Fruit fly (Drosophila melanogaster) whole organism, embryonic: ENCODE results near the gene Fmr1.

ENCODE experiments used
- Adf1 ChIP-seq: fragments of 200-800 bp; sonication (Bioruptor generic); IDR thresholded peaks from 2 replicates; pipeline ENCODE4 v1.3.6; 2022; ENCODE audit warnings: missing biosample characterization, missing genetic modification characterization
- BEAF-32 ChIP-seq: fragments of 200-800 bp; sonication (Bioruptor generic); optimal IDR thresholded peaks from 3 replicates; lab custom pipeline; 2017; ENCODE audit warnings: missing biosample characterization, missing genetic modification characterization, mild to moderate bottlenecking, moderate library complexity, missing genetic modification reagents
- Bteb2 ChIP-seq: fragments of 200-800 bp; sonication (Bioruptor generic); optimal IDR thresholded peaks from 2 replicates; lab custom pipeline; 2016; ENCODE audit warnings: missing biosample characterization, missing genetic modification characterization
- CG10147 ChIP-seq: fragments of 200-800 bp; sonication (Bioruptor generic); optimal IDR thresholded peaks from 2 replicates; lab custom pipeline; 2019; ENCODE audit warnings: missing biosample characterization, mild to moderate bottlenecking, missing genetic modification characterization, moderate library complexity
- CG11695 ChIP-seq: fragments of 200-800 bp; sonication (Bioruptor generic); IDR thresholded peaks from 3 replicates; pipeline ENCODE4 v1.3.6; 2022; ENCODE audit warnings: missing biosample characterization, missing genetic modification characterization
- CG12391 ChIP-seq: fragments of 200-800 bp; sonication (Bioruptor generic); optimal IDR thresholded peaks from 3 replicates; lab custom pipeline; 2018; ENCODE audit warnings: missing biosample characterization, mild to moderate bottlenecking, missing genetic modification characterization, moderate library complexity
- CG14860 ChIP-seq: fragments of 200-800 bp; sonication (Bioruptor generic); IDR thresholded peaks from 3 replicates; pipeline ENCODE4 v1.3.6; 2022; ENCODE audit warnings: missing biosample characterization, missing genetic modification characterization; ENCODE audit not compliant: partially characterized antibody
- CG15073 ChIP-seq: fragments of 200-800 bp; sonication (Bioruptor generic); optimal IDR thresholded peaks from 2 replicates; lab custom pipeline; 2016; ENCODE audit warnings: missing biosample characterization, missing genetic modification characterization
- CG17802 ChIP-seq: fragments of 200-800 bp; sonication (Bioruptor generic); optimal IDR thresholded peaks from 2 replicates; lab custom pipeline; 2018; ENCODE audit warnings: missing biosample characterization, mild to moderate bottlenecking, missing genetic modification characterization, moderate library complexity
- CG17912 ChIP-seq: fragments of 200-800 bp; sonication (Bioruptor generic); optimal IDR thresholded peaks from 2 replicates; lab custom pipeline; 2018; ENCODE audit warnings: missing biosample characterization, mild to moderate bottlenecking, missing genetic modification characterization
- CG18619 ChIP-seq: fragments of 200-800 bp; sonication (Bioruptor generic); optimal IDR thresholded peaks from 3 replicates; lab custom pipeline; 2017; ENCODE audit warnings: missing biosample characterization, mild to moderate bottlenecking, missing genetic modification characterization
- CG3407 ChIP-seq: fragments of 200-800 bp; sonication (Bioruptor generic); optimal IDR thresholded peaks from 2 replicates; lab custom pipeline; 2018; ENCODE audit warnings: missing biosample characterization, mild to moderate bottlenecking, missing genetic modification characterization
- CG4424 ChIP-seq: fragments of 200-800 bp; sonication (Bioruptor generic); optimal IDR thresholded peaks from 3 replicates; lab custom pipeline; 2016; ENCODE audit warnings: missing biosample characterization, missing genetic modification characterization
- CG5245 ChIP-seq: fragments of 200-800 bp; sonication (Bioruptor generic); optimal IDR thresholded peaks from 3 replicates; lab custom pipeline; 2016; ENCODE audit warnings: missing biosample characterization, missing genetic modification characterization
- CG6272 ChIP-seq: fragments of 200-800 bp; sonication (Bioruptor generic); IDR thresholded peaks from 2 replicates; pipeline ENCODE4 v1.3.6; 2022; ENCODE audit warnings: missing biosample characterization, missing genetic modification characterization
- CG8944 ChIP-seq: fragments of 200-800 bp; sonication (Bioruptor generic); optimal IDR thresholded peaks from 3 replicates; lab custom pipeline; 2016; ENCODE audit warnings: missing biosample characterization, missing genetic modification characterization
- CG9727 ChIP-seq: fragments of 200-800 bp; sonication (Bioruptor generic); optimal IDR thresholded peaks from 3 replicates; lab custom pipeline; 2017; ENCODE audit warnings: missing biosample characterization, mild to moderate bottlenecking, missing genetic modification characterization
- CG9876 ChIP-seq: fragments of 200-800 bp; sonication (Bioruptor generic); optimal IDR thresholded peaks from 2 replicates; lab custom pipeline; 2016; ENCODE audit warnings: missing biosample characterization, missing genetic modification characterization
- CHES-1-like ChIP-seq: fragments of 200-800 bp; sonication (Bioruptor generic); optimal IDR thresholded peaks from 2 replicates; lab custom pipeline; 2016; ENCODE audit warnings: missing biosample characterization, missing genetic modification characterization
- Camta ChIP-seq: fragments of 200-800 bp; sonication (Bioruptor generic); optimal IDR thresholded peaks from 2 replicates; lab custom pipeline; 2016; ENCODE audit warnings: missing biosample characterization, missing genetic modification characterization
- E2f1 ChIP-seq: fragments of 200-800 bp; sonication (Bioruptor generic); IDR thresholded peaks from 2 replicates; pipeline ENCODE4 v1.3.6; 2022; ENCODE audit warnings: missing biosample characterization, missing genetic modification characterization
- Ets65A ChIP-seq: fragments of 200-800 bp; sonication (Bioruptor generic); peaks from one replicate; lab custom pipeline; 2016; ENCODE audit warnings: missing biosample characterization, missing genetic modification characterization
- HLHmδ ChIP-seq: fragments of 200-800 bp; sonication (Bioruptor generic); optimal IDR thresholded peaks from 2 replicates; lab custom pipeline; 2018; ENCODE audit warnings: missing biosample characterization, mild to moderate bottlenecking, missing genetic modification characterization, moderate library complexity
- Ptx1 ChIP-seq: fragments of 200-800 bp; sonication (Bioruptor generic); IDR thresholded peaks from 2 replicates; pipeline ENCODE4 v1.3.6; 2022; ENCODE audit warnings: missing biosample characterization, missing genetic modification characterization
- Rfx ChIP-seq: fragments of 200-800 bp; sonication (Bioruptor generic); IDR thresholded peaks from 2 replicates; pipeline ENCODE4 v1.3.6; 2022; ENCODE audit warnings: missing biosample characterization, missing genetic modification characterization
- Sin3A ChIP-seq: fragments of >200 bp; optimal IDR thresholded peaks from 2 replicates; lab custom pipeline; 2018
- Six4 ChIP-seq: fragments of 200-800 bp; sonication (Bioruptor generic); optimal IDR thresholded peaks from 2 replicates; lab custom pipeline; 2016; ENCODE audit warnings: missing biosample characterization, missing genetic modification characterization
- Trl ChIP-seq, 3 experiments: fragments of >200 bp in 2 of 3; fragments of 200-800 bp in 1 of 3; sonication (Bioruptor generic) in 1 of 3; optimal IDR thresholded peaks; 2 replicates in 1 of 3; 3 replicates in 2 of 3; lab custom pipeline; 2016 to 2017; ENCODE audit warnings: missing biosample characterization in 1 of 3, missing genetic modification characterization in 1 of 3
- Usf ChIP-seq: fragments of 200-800 bp; sonication (Bioruptor generic); optimal IDR thresholded peaks from 2 replicates; lab custom pipeline; 2017; ENCODE audit warnings: missing genotype, missing biosample characterization, missing genetic modification characterization
- Xrp1 ChIP-seq: fragments of 200-800 bp; sonication (Bioruptor generic); IDR thresholded peaks from 2 replicates; pipeline ENCODE4 v1.3.6; 2022; ENCODE audit warnings: missing biosample characterization, missing genetic modification characterization
- ac ChIP-seq: fragments of 200-800 bp; sonication (Bioruptor generic); optimal IDR thresholded peaks from 3 replicates; lab custom pipeline; 2017; ENCODE audit warnings: missing biosample characterization, mild to moderate bottlenecking, missing genetic modification characterization
- cas ChIP-seq: fragments of 200-800 bp; sonication (Bioruptor generic); IDR thresholded peaks from 2 replicates; pipeline ENCODE4 v1.3.6; 2022; ENCODE audit warnings: missing biosample characterization, missing genetic modification characterization
- fd102C ChIP-seq: fragments of 200-800 bp; sonication (Bioruptor generic); optimal IDR thresholded peaks from 2 replicates; lab custom pipeline; 2018; ENCODE audit warnings: missing biosample characterization, mild to moderate bottlenecking, missing genetic modification characterization, moderate library complexity
- gsb-n ChIP-seq: fragments of 200-800 bp; sonication (Bioruptor generic); optimal IDR thresholded peaks from 3 replicates; lab custom pipeline; 2018; ENCODE audit warnings: missing biosample characterization, mild to moderate bottlenecking, missing genetic modification characterization
- hth ChIP-seq: fragments of >200 bp; optimal IDR thresholded peaks from 2 replicates; lab custom pipeline; 2017; ENCODE audit warnings: inconsistent platforms
- ind ChIP-seq: fragments of 200-800 bp; sonication (Bioruptor generic); optimal IDR thresholded peaks from 3 replicates; lab custom pipeline; 2016; ENCODE audit warnings: missing biosample characterization, missing genetic modification characterization
- maf-S ChIP-seq: fragments of 200-800 bp; sonication (Bioruptor generic); optimal IDR thresholded peaks from 2 replicates; lab custom pipeline; 2016; ENCODE audit warnings: missing biosample characterization, missing genetic modification characterization
- mam ChIP-seq: fragments of 200-800 bp; sonication (Bioruptor generic); optimal IDR thresholded peaks from 3 replicates; lab custom pipeline; 2016; ENCODE audit warnings: missing biosample characterization, missing genetic modification characterization
- nau ChIP-seq: fragments of 200-800 bp; sonication (Bioruptor generic); optimal IDR thresholded peaks from 3 replicates; lab custom pipeline; 2017; ENCODE audit warnings: missing biosample characterization, mild to moderate bottlenecking, missing genetic modification characterization, missing genetic modification reagents
- nom ChIP-seq: fragments of 200-800 bp; sonication (Bioruptor generic); optimal IDR thresholded peaks from 2 replicates; lab custom pipeline; 2017; ENCODE audit warnings: missing biosample characterization, missing genetic modification characterization, mild to moderate bottlenecking, moderate library complexity, missing genetic modification reagents
- org-1 ChIP-seq: fragments of 200-800 bp; sonication (Bioruptor generic); optimal IDR thresholded peaks from 2 replicates; lab custom pipeline; 2017; ENCODE audit warnings: missing biosample characterization, missing genetic modification characterization
- pan ChIP-seq, 4 experiments: fragments of >200 bp in 3 of 4; fragments of 200-800 bp in 1 of 4; sonication (Bioruptor generic) in 1 of 4; optimal IDR thresholded peaks in 3 of 4; IDR thresholded peaks in 1 of 4; 2 replicates each; pipeline versions ENCODE4 v1.3.6 to Lab custom; 2017 to 2022; ENCODE audit warnings: missing biosample characterization in 2 of 4, missing genetic modification characterization in 2 of 4, mixed read lengths in 1 of 4
- pb ChIP-seq: fragments of 200-800 bp; sonication (Bioruptor generic); optimal IDR thresholded peaks from 3 replicates; lab custom pipeline; 2016; ENCODE audit warnings: missing biosample characterization, missing genetic modification characterization
- pfk ChIP-seq: fragments of 200-800 bp; sonication (Bioruptor generic); optimal IDR thresholded peaks from 2 replicates; lab custom pipeline; 2018; ENCODE audit warnings: missing biosample characterization, mild to moderate bottlenecking, missing genetic modification characterization, moderate library complexity
- sob ChIP-seq: fragments of 200-800 bp; sonication (Bioruptor generic); IDR thresholded peaks from 2 replicates; pipeline ENCODE4 v1.3.6; 2022; ENCODE audit warnings: missing biosample characterization, missing genetic modification characterization
- sqz ChIP-seq: fragments of 200-800 bp; sonication (Bioruptor generic); optimal IDR thresholded peaks from 3 replicates; lab custom pipeline; 2018; ENCODE audit warnings: missing biosample characterization, mild to moderate bottlenecking, missing genetic modification characterization
- tap ChIP-seq: fragments of 200-800 bp; optimal IDR thresholded peaks from 3 replicates; lab custom pipeline; 2019; ENCODE audit warnings: missing biosample characterization, mild to moderate bottlenecking, missing genetic modification characterization, moderate library complexity
- tll ChIP-seq, 2 experiments: fragments of 200-800 bp in 1 of 2; fragments of >200 bp in 1 of 2; sonication (Bioruptor generic) in 1 of 2; optimal IDR thresholded peaks; 2 replicates each; lab custom pipeline; 2017 to 2019; ENCODE audit warnings: missing biosample characterization in 2 of 2, missing genetic modification characterization in 2 of 2, mild to moderate bottlenecking in 1 of 2, moderate library complexity in 1 of 2
- zen2 ChIP-seq: fragments of 200-800 bp; sonication (Bioruptor generic); IDR thresholded peaks from 3 replicates; pipeline ENCODE4 v1.3.6; 2022; ENCODE audit warnings: missing biosample characterization, missing genetic modification characterization; ENCODE audit not compliant: partially characterized antibody

The Fmr1 gene

DNA sequence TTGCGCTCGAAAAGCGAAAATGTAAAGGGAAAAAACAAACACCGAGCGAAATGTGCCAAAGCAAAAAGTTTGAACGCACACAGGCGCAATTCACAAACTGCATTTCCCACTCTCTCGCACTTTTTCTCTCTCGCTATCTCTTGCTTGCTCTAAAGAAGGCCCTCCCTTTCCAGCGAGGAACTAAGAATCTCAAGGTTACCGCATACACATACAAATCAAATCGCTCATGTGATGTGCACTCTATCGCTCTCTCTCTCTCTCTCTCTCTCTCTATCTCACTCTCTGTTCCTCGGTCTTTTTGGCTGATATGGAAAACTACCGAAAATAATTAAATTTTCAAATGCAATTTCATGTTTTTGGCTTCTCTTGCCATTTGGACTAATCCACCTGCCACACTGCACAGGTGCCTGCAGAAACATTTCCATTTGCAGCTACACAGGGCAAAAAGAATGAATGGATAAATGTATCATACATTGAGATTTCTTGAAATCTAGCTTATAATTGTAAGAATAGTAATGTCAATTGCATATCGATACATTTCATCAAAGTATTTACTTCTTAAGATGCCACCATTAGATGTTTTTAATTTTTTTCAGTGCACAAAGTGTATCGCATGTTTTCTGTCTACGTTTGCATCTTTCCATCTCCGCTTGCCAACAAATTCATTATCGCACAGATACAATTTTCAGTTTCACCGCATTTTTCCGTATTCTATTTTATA lies 30.5 kb downstream of the Fmr1 start (continued):
- TF ChIP-seq CG6272 (no peak), E2f1 (GFP tag; lab: Robert Waterston, UW) (no peak), CG3407 (no peak), sob (GFP tag; lab: Robert Waterston, UW) (0 out of 2 replicates have a peak, but pooled peaks have one; percentile 26), Sin3A (lab: Kevin White, UChicago) (no peak), CG15073 (GFP tag; lab: Kevin White, UChicago) (no peak), CG9727 (GFP tag; lab: Kevin White, UChicago) (peak; percentile 35), CG4424 (GFP tag; lab: Kevin White, UChicago) (no peak), CG8944 (GFP tag; lab: Kevin White, UChicago) (peak; percentile 2), BEAF-32 (GFP tag; lab: Kevin White, UChicago) (no peak), CG12391 (tag; lab: Kevin White, UChicago) (peak; percentile 23), tll (GFP tag; optimal IDR thresholded peaks at IDR 0.05; lab: Kevin White, UChicago) (no peak), CG5245 (GFP tag; lab: Kevin White, UChicago) (no peak), CG17802 (tag; lab: Kevin White, UChicago) (no peak), CG10147 (GFP tag; lab: Kevin White, UChicago) (no peak), Xrp1 (GFP tag; lab: Robert Waterston, UW) (0 out of 2 replicates have a peak, but pooled peaks have one; percentile 30), nom (GFP tag; lab: Kevin White, UChicago) (peak; percentile 3), pfk (GFP tag; lab: Kevin White, UChicago) (no peak), CG11695 (GFP tag; lab: Robert Waterston, UW) (0 out of 3 replicates have a peak, but pooled peaks have one; percentile 35), fd102C (GFP tag; lab: Kevin White, UChicago) (no peak), zen2 (GFP tag; lab: Robert Waterston, UW) (no peak), Ptx1 (GFP tag; lab: Robert Waterston, UW) (peak; percentile 55), org-1 (no peak), Six4 (no peak), ac (no peak), hth (no peak), CG18619 (GFP tag; lab: Kevin White, UChicago) (no peak), Usf (GFP tag; lab: Kevin White, UChicago) (no peak), Ets65A (GFP tag; lab: Kevin White, UChicago) (no peak), tap (tag; lab: Kevin White, UChicago) (peak; percentile 3), CG9876 (GFP tag; lab: Kevin White, UChicago) (no peak), pb (no peak), maf-S (GFP tag; lab: Kevin White, UChicago) (no peak), pan (optimal IDR thresholded peaks at IDR 0.05; lab: Kevin White, UChicago) (no peak), pan (GFP tag; optimal IDR thresholded peaks at IDR 0.05 in 1 of 2, IDR thresholded peaks at IDR 0.05 in 1 of 2) (no peak), CG17912 (GFP tag; lab: Kevin White, UChicago) (no peak), Bteb2 (GFP tag; lab: Kevin White, UChicago) (no peak), HLHmδ (GFP tag; lab: Kevin White, UChicago) (no peak), Adf1 (GFP tag; lab: Robert Waterston, UW) (no peak), mam (GFP tag; lab: Kevin White, UChicago) (peak; percentile 41), nau (no peak), Camta (GFP tag; lab: Kevin White, UChicago) (peak; percentile 33), Trl (optimal IDR thresholded peaks at IDR 0.05; lab: Kevin White, UChicago) (peak; percentile 55 to 64), Trl (GFP tag; optimal IDR thresholded peaks at IDR 0.05; lab: Kevin White, UChicago) (peak; percentile 28), cas (GFP tag; lab: Robert Waterston, UW) (no peak), ind (GFP tag; lab: Kevin White, UChicago) (peak; percentile 30), sqz (GFP tag; lab: Kevin White, UChicago) (no peak), CG14860 (no peak), gsb-n (tag; lab: Kevin White, UChicago) (no peak), Rfx (GFP tag; lab: Robert Waterston, UW) (no peak), CHES-1-like (GFP tag; lab: Kevin White, UChicago) (no peak)
